Worm (Caenorhabditis elegans) whole organism, late embryonic: Measurements from ENCODE around the gene C01G10.4.
"Not testable (repeated sequence)": the region's sequence is repeated elsewhere in the genome, so short reads cannot be mapped to it uniquely, and the experiment has no call there.

Experiments
- C08G9.2 ChIP-seq: sonication (generic microtip); optimal IDR thresholded peaks from 2 replicates; lab custom pipeline; 2016; ENCODE audit warnings: mild to moderate bottlenecking, missing genetic modification characterization, moderate library complexity, missing compliant biosample characterization
- C38D4.7 ChIP-seq: fragments of 200-800 bp; sonication (Bioruptor generic); optimal IDR thresholded peaks from 2 replicates; lab custom pipeline; 2018; ENCODE audit warnings: mild to moderate bottlenecking, missing genetic modification characterization, moderate library complexity, missing compliant biosample characterization
- T23F11.4 ChIP-seq: fragments of 200-800 bp; sonication (Bioruptor generic); optimal IDR thresholded peaks from 2 replicates; lab custom pipeline; 2018; ENCODE audit warnings: mild to moderate bottlenecking, missing genetic modification characterization, missing compliant biosample characterization
- ceh-2 ChIP-seq: sonication (generic microtip); optimal IDR thresholded peaks from 2 replicates; lab custom pipeline; 2016; ENCODE audit warnings: missing genotype, missing genetic modification characterization, missing compliant biosample characterization
- ceh-22 ChIP-seq: sonication (generic microtip); optimal IDR thresholded peaks from 2 replicates; lab custom pipeline; 2017; ENCODE audit warnings: missing biosample characterization, missing genetic modification characterization
- ceh-24 ChIP-seq: sonication (generic microtip); optimal IDR thresholded peaks from 2 replicates; lab custom pipeline; 2016; ENCODE audit warnings: mild to moderate bottlenecking, missing genetic modification characterization, missing compliant biosample characterization
- ceh-30 ChIP-seq: fragments of 150-350 bp; optimal IDR thresholded peaks from 2 replicates; lab custom pipeline; 2014; ENCODE audit warnings: missing biosample characterization, missing genetic modification characterization
- ceh-6 ChIP-seq: fragments of 200-800 bp; sonication (Bioruptor generic); optimal IDR thresholded peaks from 2 replicates; lab custom pipeline; 2018; ENCODE audit warnings: mild to moderate bottlenecking, missing genetic modification characterization, missing compliant biosample characterization
- che-1 ChIP-seq: sonication (generic microtip); optimal IDR thresholded peaks from 2 replicates; lab custom pipeline; 2016; ENCODE audit warnings: mild to moderate bottlenecking, missing genetic modification characterization, missing compliant biosample characterization
- dve-1 ChIP-seq: sonication (generic microtip); optimal IDR thresholded peaks from 2 replicates; lab custom pipeline; 2017; ENCODE audit warnings: antibody characterized with exemption, mild to moderate bottlenecking, missing genetic modification characterization, missing compliant biosample characterization
- elt-2 ChIP-seq: sonication (generic microtip); optimal IDR thresholded peaks from 2 replicates; lab custom pipeline; 2016; ENCODE audit warnings: missing genetic modification reagents, missing genetic modification characterization, missing compliant biosample characterization
- elt-4 ChIP-seq: sonication (generic microtip); optimal IDR thresholded peaks from 2 replicates; lab custom pipeline; 2016; ENCODE audit warnings: missing genetic modification characterization, missing compliant biosample characterization
- fax-1 ChIP-seq: sonication (generic microtip); optimal IDR thresholded peaks from 2 replicates; lab custom pipeline; 2016; ENCODE audit warnings: missing genotype, missing genetic modification characterization, missing compliant biosample characterization
- fkh-10 ChIP-seq: fragments of 150-350 bp; optimal IDR thresholded peaks from 2 replicates; lab custom pipeline; 2014; ENCODE audit warnings: missing biosample characterization, missing genetic modification reagents, missing genetic modification characterization
- hlh-13 ChIP-seq: fragments of 200-800 bp; sonication (Bioruptor generic); optimal IDR thresholded peaks from 2 replicates; lab custom pipeline; 2018; ENCODE audit warnings: mild to moderate bottlenecking, missing genetic modification characterization, missing compliant biosample characterization
- hlh-30 ChIP-seq: sonication (generic microtip); optimal IDR thresholded peaks from 2 replicates; lab custom pipeline; 2017; ENCODE audit warnings: antibody characterized with exemption, missing genetic modification characterization, missing compliant biosample characterization; ENCODE audit not compliant: insufficient read depth
- hlh-8 ChIP-seq: sonication (generic microtip); optimal IDR thresholded peaks from 2 replicates; lab custom pipeline; 2016; ENCODE audit warnings: missing genotype, missing genetic modification characterization, missing compliant biosample characterization
- lin-11 ChIP-seq: fragments of 200-800 bp; sonication (Bioruptor generic); optimal IDR thresholded peaks from 2 replicates; lab custom pipeline; 2018; ENCODE audit warnings: mild to moderate bottlenecking, missing genetic modification characterization, missing compliant biosample characterization
- madf-2 ChIP-seq: sonication (generic microtip); optimal IDR thresholded peaks from 2 replicates; lab custom pipeline; 2017; ENCODE audit warnings: missing genetic modification characterization, missing compliant biosample characterization
- nhr-11 ChIP-seq: fragments of 150-350 bp; optimal IDR thresholded peaks from 2 replicates; lab custom pipeline; 2014; ENCODE audit warnings: missing biosample characterization, missing genetic modification characterization
- nhr-232 ChIP-seq: sonication (generic microtip); optimal IDR thresholded peaks from 2 replicates; lab custom pipeline; 2016; ENCODE audit warnings: missing genetic modification characterization, missing compliant biosample characterization
- npax-4 ChIP-seq: sonication (generic microtip); optimal IDR thresholded peaks from 2 replicates; lab custom pipeline; 2016; ENCODE audit warnings: missing genetic modification characterization, missing compliant biosample characterization
- pag-3 ChIP-seq: sonication (generic microtip); optimal IDR thresholded peaks from 2 replicates; lab custom pipeline; 2016; ENCODE audit warnings: missing compliant biosample characterization, missing genetic modification characterization, borderline replicate concordance
- pax-1 ChIP-seq: fragments of 150-350 bp; optimal IDR thresholded peaks from 2 replicates; lab custom pipeline; 2014; ENCODE audit warnings: missing biosample characterization, missing genetic modification characterization
- pha-2 ChIP-seq: sonication (generic microtip); optimal IDR thresholded peaks from 2 replicates; lab custom pipeline; 2017; ENCODE audit warnings: mild to moderate bottlenecking, missing genetic modification characterization, missing compliant biosample characterization
- pha-4 ChIP-seq: fragments of 150-350 bp; optimal IDR thresholded peaks from 2 replicates; lab custom pipeline; 2018; ENCODE audit warnings: missing biosample characterization, missing genetic modification reagents, missing genetic modification characterization
- pros-1 ChIP-seq: fragments of 150-350 bp; optimal IDR thresholded peaks from 2 replicates; lab custom pipeline; 2014; ENCODE audit warnings: missing biosample characterization, missing genetic modification reagents, missing genetic modification characterization
- sdc-2 ChIP-seq: sonication (generic microtip); optimal IDR thresholded peaks from 2 replicates; lab custom pipeline; 2016; ENCODE audit warnings: missing genotype, missing genetic modification characterization, missing compliant biosample characterization
- sox-4 ChIP-seq: sonication (generic microtip); optimal IDR thresholded peaks from 2 replicates; lab custom pipeline; 2017; ENCODE audit warnings: mild to moderate bottlenecking, missing genetic modification characterization, inconsistent platforms, missing compliant biosample characterization
- syd-9 ChIP-seq: sonication (generic microtip); optimal IDR thresholded peaks from 2 replicates; lab custom pipeline; 2016; ENCODE audit warnings: mild to moderate bottlenecking, missing genetic modification characterization, moderate library complexity, missing compliant biosample characterization
- tbx-7 ChIP-seq: sonication (generic microtip); optimal IDR thresholded peaks from 2 replicates; lab custom pipeline; 2016; ENCODE audit warnings: missing genotype, missing genetic modification characterization, missing compliant biosample characterization
- ttx-3 ChIP-seq: sonication (generic microtip); optimal IDR thresholded peaks from 2 replicates; lab custom pipeline; 2016; ENCODE audit warnings: missing genetic modification reagents, missing genetic modification characterization, missing compliant biosample characterization
- unc-3 ChIP-seq, 2 experiments: fragments of 200-800 bp in 1 of 2; sonication (Bioruptor generic) in 1 of 2; sonication (generic microtip) in 1 of 2; conservative IDR thresholded peaks in 1 of 2; optimal IDR thresholded peaks in 1 of 2; 2 replicates each; pipeline versions ENCODE4 v1.3.6 to Lab custom; 2016 to 2022; ENCODE audit warnings: missing compliant biosample characterization in 2 of 2, missing genetic modification characterization in 2 of 2, missing genetic modification reagents in 1 of 2
- ztf-16 ChIP-seq: sonication (generic microtip); optimal IDR thresholded peaks from 2 replicates; lab custom pipeline; 2017; ENCODE audit warnings: missing genetic modification characterization, missing compliant biosample characterization

The C01G10.4 gene

DNA sequence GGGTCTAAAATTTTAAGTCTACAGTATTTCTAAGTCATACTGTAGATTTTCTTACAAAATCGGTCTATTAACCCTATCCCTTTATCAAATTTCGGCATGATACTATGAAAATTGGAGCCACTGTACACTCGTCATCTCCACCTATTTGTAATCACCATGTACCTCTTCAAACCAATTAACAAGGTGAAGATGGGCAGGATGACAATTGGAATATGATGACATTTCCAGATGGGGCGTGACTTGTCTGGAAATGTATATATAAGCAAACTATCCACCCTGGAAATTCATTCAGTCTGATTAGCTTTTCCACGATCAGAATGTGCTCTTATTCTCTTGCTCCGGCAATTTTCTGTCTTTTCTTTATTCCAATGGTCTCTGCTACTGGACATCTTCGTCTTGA is 19.7 kb downstream of the C01G10.4 start, which contains the start of gene Y75B12A.2:
Y75B12A.2 (plus strand) TSS at position 301 of the 400 bp plus-strand sequence.
- no peak for TF ChIP-seq C38D4.7 (GFP tag; lab: Kevin White, UChicago)
- no peak for TF ChIP-seq ceh-30 (tag; lab: Kevin White, UChicago)
- TF ChIP-seq hlh-13, result no peak
- no peak for TF ChIP-seq tbx-7 (tag; lab: Kevin White, UChicago)
- TF ChIP-seq pax-1 (tag; lab: Kevin White, UChicago), result no peak
- no peak for TF ChIP-seq elt-2 (tag; lab: Kevin White, UChicago)
- no peak for TF ChIP-seq che-1 (tag; lab: Kevin White, UChicago)
- TF ChIP-seq elt-4 (tag; lab: Kevin White, UChicago), result no peak
- TF ChIP-seq fax-1 (tag; lab: Kevin White, UChicago), result no peak
- no peak for TF ChIP-seq ttx-3

DNA sequence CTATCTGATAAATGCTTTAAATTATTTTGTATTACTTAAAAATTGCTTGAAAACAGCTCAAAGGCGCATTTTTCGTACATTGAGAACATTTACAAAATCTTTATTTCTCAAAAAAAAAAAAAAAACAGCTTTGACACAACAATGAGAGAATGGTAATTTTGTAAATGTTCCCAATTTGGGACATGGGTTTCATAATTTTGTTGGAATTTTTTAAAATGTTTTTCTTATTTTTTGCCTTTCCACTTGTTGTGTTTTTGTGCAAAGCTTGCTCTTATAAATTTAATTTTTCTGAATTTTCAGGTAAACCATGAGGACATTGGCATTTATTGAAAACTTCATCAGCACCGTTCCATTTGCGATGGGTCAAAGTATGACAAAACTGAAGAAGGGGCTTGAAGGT is 22.1 kb downstream of the C01G10.4 start, which contains the start of gene T01G5.7:
T01G5.7 (plus strand) TSS at position 301 of the 400 bp plus-strand sequence.
- TF ChIP-seq ceh-24 (tag; lab: Kevin White, UChicago) (no peak), dve-1 (tag; lab: Kevin White, UChicago) (no peak), C38D4.7 (GFP tag; lab: Kevin White, UChicago) (no peak), nhr-232 (no peak), sdc-2 (tag; lab: Kevin White, UChicago) (no peak), hlh-13 (no peak), ceh-30 (tag; lab: Kevin White, UChicago) (no peak), che-1 (tag; lab: Kevin White, UChicago) (no peak), npax-4 (tag; lab: Kevin White, UChicago) (no peak), sox-4 (tag; lab: Kevin White, UChicago) (no peak)
- TF ChIP-seq, all 69 proteins: peak for 0

DNA sequence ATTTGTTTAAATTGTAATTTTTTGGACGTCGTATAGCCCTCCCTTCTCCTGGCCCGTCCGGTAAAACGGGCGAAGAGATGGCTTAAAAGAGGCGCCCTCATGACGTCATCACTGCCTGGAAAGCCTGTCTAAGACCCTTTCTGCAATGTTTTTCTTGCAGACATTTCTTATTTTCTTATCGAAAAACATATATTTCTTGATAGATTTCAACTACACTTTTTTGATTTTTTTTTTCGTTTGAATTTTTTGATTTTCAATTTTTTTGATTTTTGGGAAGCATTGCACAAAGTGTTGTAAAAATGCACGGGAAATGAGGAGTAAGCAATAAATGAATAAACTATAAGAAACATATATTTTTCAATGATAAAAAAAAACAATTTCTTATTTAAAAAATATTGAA is 24.5 kb downstream of the C01G10.4 start, which contains the start of gene T01G5.6:
T01G5.6 (minus strand) TSS at position 101 of the 400 bp plus-strand sequence.
- TF ChIP-seq ceh-6 (GFP tag; lab: Kevin White, UChicago) (no peak), C08G9.2 (tag; lab: Kevin White, UChicago) (no peak), lin-11 (tag; lab: Kevin White, UChicago) (no peak), hlh-8 (tag; lab: Kevin White, UChicago) (no peak), sdc-2 (tag; lab: Kevin White, UChicago) (no peak), ceh-22 (tag; lab: Kevin White, UChicago) (no peak), elt-2 (tag; lab: Kevin White, UChicago) (no peak), T23F11.4 (GFP tag; lab: Kevin White, UChicago) (no peak), pag-3 (no peak), fkh-10 (GFP tag; lab: Kevin White, UChicago) (no peak), elt-4 (tag; lab: Kevin White, UChicago) (no peak), pros-1 (tag; lab: Kevin White, UChicago) (no peak), syd-9 (no peak), pha-2 (tag; lab: Kevin White, UChicago) (no peak), nhr-232 (no peak), ztf-16 (tag; lab: Kevin White, UChicago) (no peak), ceh-2 (tag; lab: Kevin White, UChicago) (no peak), hlh-30 (tag; lab: Kevin White, UChicago) (no peak), unc-3 (GFP tag; conservative IDR thresholded peaks at IDR 0.05; lab: Robert Waterston, UW) (no peak), unc-3 (tag; optimal IDR thresholded peaks at IDR 0.05; lab: Kevin White, UChicago) (no peak)

DNA sequence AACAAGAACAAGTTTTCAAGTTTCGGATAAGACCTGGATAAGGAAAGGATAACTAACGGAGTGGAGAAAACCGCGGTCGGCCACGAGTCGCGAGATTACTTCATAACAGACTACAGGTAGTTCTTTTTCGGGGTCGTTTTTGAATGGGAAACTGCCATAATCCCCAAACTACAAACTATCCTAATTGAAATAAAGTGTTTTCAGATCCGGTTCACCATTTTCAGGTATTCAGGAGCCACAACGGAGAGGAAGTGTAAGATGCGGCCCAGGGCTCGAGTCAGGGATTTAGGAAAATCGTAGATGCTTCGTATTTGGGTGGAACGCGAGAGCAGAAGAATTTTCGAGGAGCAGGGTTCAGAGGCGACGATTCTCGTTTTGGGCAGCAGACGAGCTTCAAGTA is 26.4 kb downstream of the C01G10.4 start, which contains the start of gene T01G5.8:
T01G5.8 (plus strand) TSS at position 301 of the 400 bp plus-strand sequence.
- not testable (repeated sequence) for TF ChIP-seq pha-4 (tag; lab: Kevin White, UChicago); madf-2; nhr-11 (tag; lab: Kevin White, UChicago)
